Worm (Caenorhabditis elegans) whole organism, L1 larva: Measurements from ENCODE around the gene gst-18.

Experiments used
- lsy-2 ChIP-seq, 2 experiments: fragments of 150-350 bp; optimal IDR thresholded peaks; 2 replicates each; lab custom pipeline; 2014; ENCODE audit warnings: missing biosample characterization in 2 of 2, missing genetic modification characterization in 2 of 2
- nhr-11 ChIP-seq: fragments of 150-350 bp; optimal IDR thresholded peaks from 2 replicates; lab custom pipeline; 2014; ENCODE audit warnings: missing biosample characterization, missing genetic modification characterization
- nhr-237 ChIP-seq: fragments of 150-350 bp; optimal IDR thresholded peaks from 2 replicates; lab custom pipeline; 2014; ENCODE audit warnings: missing biosample characterization, missing genetic modification characterization
- ztf-4 ChIP-seq: fragments of 150-350 bp; optimal IDR thresholded peaks from 2 replicates; lab custom pipeline; 2014; ENCODE audit warnings: missing biosample characterization, missing genetic modification characterization

DNA sequence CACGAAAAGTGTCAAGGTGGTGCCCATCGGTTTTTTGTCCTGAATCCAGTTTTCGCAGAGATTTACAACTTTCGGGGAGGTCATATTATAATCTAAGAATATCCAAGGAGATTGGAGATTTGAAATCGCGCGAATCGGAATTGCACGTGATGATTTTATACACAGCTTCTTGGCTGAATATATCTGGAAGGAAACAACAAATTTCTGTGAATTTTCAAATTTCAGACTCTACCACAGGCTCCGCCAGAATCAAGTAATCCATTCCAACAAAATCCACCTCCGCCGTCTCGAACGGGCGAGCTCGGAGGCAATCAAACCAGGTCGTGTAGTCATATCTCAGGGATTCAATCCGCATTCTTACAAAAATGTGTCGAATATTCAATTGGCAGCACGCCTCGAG, 35.4 kb downstream of the gst-18 start:
- TF ChIP-seq nhr-11 (tag; lab: Kevin White, UChicago) (no peak), ztf-4 (tag; lab: Kevin White, UChicago) (no peak), lsy-2 (tag; optimal IDR thresholded peaks at IDR 0.05; lab: Kevin White, UChicago) (no peak), nhr-237 (tag; lab: Kevin White, UChicago) (no peak)
